Worm (Caenorhabditis elegans) whole organism, young adult: ENCODE data around the gene R10D12.7.
A peak's percentile ranks its signal among the peaks of the same experiment; 100 is the strongest.

Experiments
- B0261.1 ChIP-seq: sonication (generic microtip); optimal IDR thresholded peaks from 2 replicates; lab custom pipeline; 2016; ENCODE audit warnings: mild to moderate bottlenecking, missing genetic modification characterization, moderate library complexity, missing compliant biosample characterization
- B0336.3 ChIP-seq: fragments of 200-800 bp; sonication (Bioruptor generic); IDR thresholded peaks from 2 replicates; pipeline ENCODE4 v1.3.6; 2022; ENCODE audit warnings: missing genetic modification characterization, missing compliant biosample characterization
- F10E7.11 ChIP-seq: sonication (generic microtip); optimal IDR thresholded peaks from 2 replicates; lab custom pipeline; 2017; ENCODE audit warnings: mild to moderate bottlenecking, missing genetic modification characterization, moderate library complexity, missing compliant biosample characterization
- F23B12.7 ChIP-seq: sonication (generic microtip); optimal IDR thresholded peaks from 2 replicates; lab custom pipeline; 2017; ENCODE audit warnings: missing genetic modification characterization, mild to moderate bottlenecking, missing compliant biosample characterization, antibody characterized with exemption, moderate library complexity; ENCODE audit not compliant: insufficient read depth
- F33H1.4 ChIP-seq: fragments of 200-800 bp; sonication (Bioruptor generic); IDR thresholded peaks from 2 replicates; pipeline ENCODE4 v1.3.6; 2022; ENCODE audit warnings: missing genetic modification reagents, missing genetic modification characterization, missing compliant biosample characterization
- F39B2.1 ChIP-seq: fragments of 200-800 bp; sonication (Bioruptor generic); IDR thresholded peaks from 2 replicates; pipeline ENCODE4 v1.3.6; 2022; ENCODE audit warnings: missing genetic modification reagents, missing genetic modification characterization, missing compliant biosample characterization
- F57C9.4 ChIP-seq: sonication (generic microtip); optimal IDR thresholded peaks from 2 replicates; lab custom pipeline; 2017; ENCODE audit warnings: mild to moderate bottlenecking, missing genetic modification characterization, missing compliant biosample characterization
- K12H6.12 ChIP-seq: fragments of 200-800 bp; sonication (Bioruptor generic); optimal IDR thresholded peaks from 2 replicates; lab custom pipeline; 2018; ENCODE audit warnings: mild to moderate bottlenecking, missing genetic modification characterization, missing compliant biosample characterization
- Y67H2A.10 ChIP-seq: fragments of 200-800 bp; sonication (Bioruptor generic); conservative IDR thresholded peaks from 2 replicates; pipeline ENCODE4 v1.3.6; 2022; ENCODE audit warnings: missing genetic modification reagents, missing genetic modification characterization, missing compliant biosample characterization
- Y79H2A.3 ChIP-seq: fragments of 200-800 bp; sonication (Bioruptor generic); conservative IDR thresholded peaks from 2 replicates; pipeline ENCODE4 v1.3.6; 2022; ENCODE audit warnings: missing genetic modification reagents, missing genetic modification characterization, missing compliant biosample characterization
- akir-1 ChIP-seq: fragments of 200-800 bp; sonication (Bioruptor generic); optimal IDR thresholded peaks from 2 replicates; lab custom pipeline; 2018; ENCODE audit warnings: mild to moderate bottlenecking, missing genetic modification characterization, moderate library complexity, missing compliant biosample characterization
- ama-1 ChIP-seq, 3 experiments: fragments of 150-350 bp in 1 of 3; sonication (generic microtip) in 2 of 3; optimal IDR thresholded peaks; 2 replicates each; lab custom pipeline; 2014 to 2018; ENCODE audit warnings: missing biosample characterization in 2 of 3, missing genetic modification characterization in 2 of 3, missing genetic modification reagents in 2 of 3
- aptf-2 ChIP-seq: fragments of 200-800 bp; sonication (Bioruptor generic); conservative IDR thresholded peaks from 2 replicates; pipeline ENCODE4 v1.3.6; 2022; ENCODE audit warnings: missing genetic modification reagents, missing genetic modification characterization, missing compliant biosample characterization
- athp-1 ChIP-seq: sonication (generic microtip); optimal IDR thresholded peaks from 2 replicates; lab custom pipeline; 2017; ENCODE audit warnings: mild to moderate bottlenecking, missing genetic modification characterization, missing compliant biosample characterization
- bed-1 ChIP-seq: fragments of 200-800 bp; sonication (Bioruptor generic); IDR thresholded peaks from 2 replicates; pipeline ENCODE4 v1.3.6; 2022; ENCODE audit warnings: missing genetic modification reagents, missing genetic modification characterization, missing compliant biosample characterization
- ccch-3 ChIP-seq: fragments of 200-800 bp; sonication (Bioruptor generic); optimal IDR thresholded peaks from 2 replicates; lab custom pipeline; 2018; ENCODE audit warnings: mild to moderate bottlenecking, missing genetic modification characterization, missing compliant biosample characterization
- ceh-40 ChIP-seq: fragments of 200-800 bp; sonication (Bioruptor generic); IDR thresholded peaks from 2 replicates; pipeline ENCODE4 v1.3.6; 2022; ENCODE audit warnings: missing genetic modification characterization, missing compliant biosample characterization
- chd-7 ChIP-seq: sonication (generic microtip); optimal IDR thresholded peaks from 2 replicates; lab custom pipeline; 2016; ENCODE audit warnings: mild to moderate bottlenecking, missing genetic modification characterization, moderate library complexity, missing compliant biosample characterization
- dox-1 ChIP-seq: fragments of 200-800 bp; sonication (Bioruptor generic); IDR thresholded peaks from 2 replicates; pipeline ENCODE4 v1.3.6; 2022; ENCODE audit warnings: missing genetic modification reagents, missing genetic modification characterization, missing compliant biosample characterization
- dpff-1 ChIP-seq: sonication (generic microtip); optimal IDR thresholded peaks from 2 replicates; lab custom pipeline; 2017; ENCODE audit warnings: mild to moderate bottlenecking, missing genetic modification characterization, missing compliant biosample characterization
- dpl-1 ChIP-seq: fragments of 150-350 bp; optimal IDR thresholded peaks from 2 replicates; lab custom pipeline; 2014; ENCODE audit warnings: missing biosample characterization, missing genetic modification reagents, missing genetic modification characterization
- efl-1 ChIP-seq: fragments of 150-350 bp; optimal IDR thresholded peaks from 2 replicates; lab custom pipeline; 2014; ENCODE audit warnings: missing biosample characterization, missing genetic modification reagents, missing genetic modification characterization
- egrh-3 ChIP-seq: fragments of 200-800 bp; sonication (Bioruptor generic); IDR thresholded peaks from 2 replicates; pipeline ENCODE4 v1.3.6; 2022; ENCODE audit warnings: missing genetic modification reagents, missing genetic modification characterization, missing compliant biosample characterization
- fkh-3 ChIP-seq: sonication (generic microtip); optimal IDR thresholded peaks from 2 replicates; lab custom pipeline; 2016; ENCODE audit warnings: mild to moderate bottlenecking, missing genetic modification characterization, missing compliant biosample characterization
- him-1 ChIP-seq: sonication (generic microtip); optimal IDR thresholded peaks from 2 replicates; lab custom pipeline; 2016; ENCODE audit warnings: missing genotype, missing genetic modification reagents, missing genetic modification characterization, missing compliant biosample characterization
- hlh-12 ChIP-seq: sonication (generic microtip); optimal IDR thresholded peaks from 2 replicates; lab custom pipeline; 2016; ENCODE audit warnings: missing genetic modification characterization, missing compliant biosample characterization
- hmg-1.2 ChIP-seq: fragments of 200-800 bp; sonication (Bioruptor generic); IDR thresholded peaks from 2 replicates; pipeline ENCODE4 v1.3.6; 2022; ENCODE audit warnings: missing genetic modification reagents, missing genetic modification characterization, missing compliant biosample characterization
- hsf-1 ChIP-seq: fragments of 200-800 bp; sonication (Bioruptor generic); IDR thresholded peaks from 2 replicates; pipeline ENCODE4 v1.3.6; 2022; ENCODE audit warnings: missing genetic modification reagents, missing genetic modification characterization, missing compliant biosample characterization
- lin-40 ChIP-seq: sonication (generic microtip); optimal IDR thresholded peaks from 2 replicates; lab custom pipeline; 2016; ENCODE audit warnings: missing genetic modification characterization, mild to moderate bottlenecking, missing compliant biosample characterization, missing genotype, missing genetic modification reagents
- lir-1 ChIP-seq: fragments of 200-800 bp; sonication (Bioruptor generic); conservative IDR thresholded peaks from 2 replicates; pipeline ENCODE4 v1.3.6; 2022; ENCODE audit warnings: missing genetic modification reagents, missing genetic modification characterization, missing compliant biosample characterization
- madf-6 ChIP-seq: fragments of 200-800 bp; sonication (Bioruptor generic); IDR thresholded peaks from 2 replicates; pipeline ENCODE4 v1.3.6; 2022; ENCODE audit warnings: missing genetic modification reagents, missing genetic modification characterization, missing compliant biosample characterization
- madf-8 ChIP-seq: fragments of 200-800 bp; sonication (Bioruptor generic); conservative IDR thresholded peaks from 2 replicates; pipeline ENCODE4 v1.3.6; 2022; ENCODE audit warnings: missing genetic modification reagents, missing genetic modification characterization, missing compliant biosample characterization
- mel-28 ChIP-seq: sonication (generic microtip); optimal IDR thresholded peaks from 2 replicates; lab custom pipeline; 2016; ENCODE audit warnings: borderline replicate concordance, mild to moderate bottlenecking, missing genetic modification characterization, missing compliant biosample characterization
- nfya-2 ChIP-seq: fragments of 200-800 bp; sonication (Bioruptor generic); IDR thresholded peaks from 2 replicates; pipeline ENCODE4 v1.3.6; 2022; ENCODE audit warnings: missing genetic modification reagents, missing genetic modification characterization, missing compliant biosample characterization
- nhr-179 ChIP-seq: sonication (generic microtip); optimal IDR thresholded peaks from 2 replicates; lab custom pipeline; 2016; ENCODE audit warnings: mild to moderate bottlenecking, missing genetic modification characterization, missing compliant biosample characterization
- rec-8 ChIP-seq, 2 experiments: sonication (generic microtip); optimal IDR thresholded peaks; 2 replicates each; lab custom pipeline; 2016; ENCODE audit warnings: mild to moderate bottlenecking in 2 of 2, missing genetic modification characterization in 2 of 2, missing genetic modification reagents in 2 of 2, missing genotype in 2 of 2, missing biosample characterization in 1 of 2, missing compliant biosample characterization in 1 of 2, moderate library complexity in 1 of 2
- repo-1 ChIP-seq: sonication (generic microtip); optimal IDR thresholded peaks from 2 replicates; lab custom pipeline; 2017; ENCODE audit warnings: mild to moderate bottlenecking, missing genetic modification characterization, missing compliant biosample characterization
- sea-2 ChIP-seq: fragments of 200-800 bp; sonication (Bioruptor generic); IDR thresholded peaks from 2 replicates; pipeline ENCODE4 v1.3.6; 2022; ENCODE audit warnings: missing genetic modification characterization, missing compliant biosample characterization
- snpc-1.3 ChIP-seq: sonication (generic microtip); optimal IDR thresholded peaks from 2 replicates; lab custom pipeline; 2017; ENCODE audit warnings: missing genetic modification characterization, mild to moderate bottlenecking, missing compliant biosample characterization, antibody characterized with exemption, moderate library complexity, missing genotype, missing genetic modification reagents; ENCODE audit not compliant: insufficient read depth
- unc-62 ChIP-seq: fragments of 150-350 bp; optimal IDR thresholded peaks from 2 replicates; lab custom pipeline; 2014; ENCODE audit warnings: missing biosample characterization, missing genetic modification reagents, missing genetic modification characterization
- xnd-1 ChIP-seq: sonication (generic microtip); optimal IDR thresholded peaks from 2 replicates; lab custom pipeline; 2016; ENCODE audit warnings: missing genotype, missing genetic modification reagents, missing genetic modification characterization, missing compliant biosample characterization
- zfh-2 ChIP-seq: fragments of 200-800 bp; sonication (Bioruptor generic); conservative IDR thresholded peaks from 2 replicates; pipeline ENCODE4 v1.3.6; 2022; ENCODE audit warnings: missing genetic modification reagents, missing genetic modification characterization, missing compliant biosample characterization
- ztf-3 ChIP-seq: fragments of 200-800 bp; sonication (Bioruptor generic); optimal IDR thresholded peaks from 2 replicates; lab custom pipeline; 2018; ENCODE audit warnings: mild to moderate bottlenecking, missing genetic modification characterization, missing compliant biosample characterization
- ztf-6 ChIP-seq: fragments of 200-800 bp; sonication (Bioruptor generic); IDR thresholded peaks from 2 replicates; pipeline ENCODE4 v1.3.6; 2022; ENCODE audit warnings: missing genetic modification reagents, missing genetic modification characterization, missing compliant biosample characterization

R10D12.7 gene

DNA sequence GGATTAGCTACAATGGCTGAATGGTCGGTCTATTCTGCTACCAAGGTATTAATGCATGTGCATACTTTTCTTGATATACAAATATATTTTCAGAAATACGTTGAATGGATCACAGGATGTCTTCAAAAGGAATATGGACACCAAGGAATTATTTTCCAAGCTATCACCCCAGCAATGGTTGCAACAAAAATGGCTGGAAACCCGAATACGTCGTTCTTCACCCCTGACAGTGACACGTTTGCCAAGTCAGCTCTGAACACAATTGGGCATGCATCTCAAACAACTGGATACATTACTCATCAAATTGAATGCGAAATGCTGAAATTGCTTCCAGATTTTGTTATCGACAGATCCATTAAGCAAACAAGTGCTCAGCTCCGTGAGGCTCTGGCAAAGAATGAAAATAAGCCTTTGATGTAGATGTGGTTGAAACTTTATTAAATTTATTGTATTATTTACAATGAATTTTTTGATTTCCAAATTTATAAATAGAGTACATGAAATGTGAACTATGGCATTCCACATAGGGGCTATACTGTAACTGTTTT is 42.2 kb upstream of the R10D12.7 start (continued):
- TF ChIP-seq F39B2.1 (GFP tag; lab: Robert Waterston, UW) (no peak), egrh-3 (GFP tag; lab: Robert Waterston, UW) (no peak), him-1 (tag; lab: Kevin White, UChicago) (no peak), hsf-1 (GFP tag; lab: Robert Waterston, UW) (peak; percentile 65; the same call in 1 of the 2 replicates), nfya-2 (no peak), Y79H2A.3 (GFP tag; lab: Robert Waterston, UW) (peak; percentile 64; the same call in 1 of the 2 replicates), lir-1 (peak; percentile 73), K12H6.12 (peak; percentile 55), madf-8 (GFP tag; lab: Robert Waterston, UW) (no peak), xnd-1 (tag; lab: Kevin White, UChicago) (no peak), Y67H2A.10 (GFP tag; lab: Robert Waterston, UW) (peak; percentile 54; the same call in 1 of the 2 replicates), dpl-1 (GFP tag; lab: Kevin White, UChicago) (no peak), mel-28 (peak; percentile 88), ceh-40 (0 out of 2 replicates have a peak, but pooled peaks have one; percentile 61), ztf-3 (GFP tag; lab: Kevin White, UChicago) (peak; percentile 47), hmg-1.2 (peak; percentile 56), ztf-6 (no peak), F33H1.4 (GFP tag; lab: Robert Waterston, UW) (no peak; the same call in none of the 2 replicates), ama-1 (optimal IDR thresholded peaks at IDR 0.05; lab: Kevin White, UChicago) (peak; percentile 91), ama-1 (GFP tag; optimal IDR thresholded peaks at IDR 0.05; lab: Kevin White, UChicago) (no peak), nhr-179 (tag; lab: Kevin White, UChicago) (no peak), F57C9.4 (tag; lab: Kevin White, UChicago) (peak; percentile 78), F10E7.11 (tag; lab: Kevin White, UChicago) (peak; percentile 65), akir-1 (no peak), athp-1 (tag; lab: Kevin White, UChicago) (peak; percentile 67), dox-1 (GFP tag; lab: Robert Waterston, UW) (peak; percentile 79), unc-62 (GFP tag; lab: Kevin White, UChicago) (no peak), hlh-12 (tag; lab: Kevin White, UChicago) (no peak), zfh-2 (no peak), repo-1 (peak; percentile 98), chd-7 (tag; lab: Kevin White, UChicago) (peak; percentile 92), madf-6 (no peak; the same call in 1 of the 2 replicates), aptf-2 (no peak), bed-1 (GFP tag; lab: Robert Waterston, UW) (no peak), rec-8 (tag; optimal IDR thresholded peaks at IDR 0.05; lab: Kevin White, UChicago) (no peak), ccch-3 (GFP tag; lab: Kevin White, UChicago) (no peak), F23B12.7 (tag; lab: Kevin White, UChicago) (no peak), efl-1 (no peak), fkh-3 (tag; lab: Kevin White, UChicago) (no peak), B0261.1 (tag; lab: Kevin White, UChicago) (no peak), sea-2 (GFP tag; lab: Robert Waterston, UW) (peak; percentile 22; the same call in 1 of the 2 replicates), lin-40 (tag; lab: Kevin White, UChicago) (peak; percentile 22), dpff-1 (tag; lab: Kevin White, UChicago) (no peak), B0336.3 (GFP tag; lab: Robert Waterston, UW) (peak; percentile 96), snpc-1.3 (no peak)
